Worm (Caenorhabditis elegans) whole organism, young adult: ENCODE measurements around the gene C56C10.9.

Source experiments
- B0019.2 ChIP-seq: fragments of 200-800 bp; sonication (Bioruptor generic); conservative IDR thresholded peaks from 2 replicates; pipeline ENCODE4 v1.3.6; 2022; ENCODE audit warnings: missing genetic modification reagents, missing genetic modification characterization, missing compliant biosample characterization
- B0261.1 ChIP-seq: sonication (generic microtip); optimal IDR thresholded peaks from 2 replicates; lab custom pipeline; 2016; ENCODE audit warnings: mild to moderate bottlenecking, missing genetic modification characterization, moderate library complexity, missing compliant biosample characterization
- B0336.3 ChIP-seq: fragments of 200-800 bp; sonication (Bioruptor generic); IDR thresholded peaks from 2 replicates; pipeline ENCODE4 v1.3.6; 2022; ENCODE audit warnings: missing genetic modification characterization, missing compliant biosample characterization
- C17E4.6 ChIP-seq: fragments of 200-800 bp; sonication (Bioruptor generic); IDR thresholded peaks from 2 replicates; pipeline ENCODE4 v1.3.6; 2022; ENCODE audit warnings: missing genetic modification reagents, missing genetic modification characterization, missing compliant biosample characterization
- D2030.7 ChIP-seq: fragments of 200-800 bp; sonication (Bioruptor generic); IDR thresholded peaks from 2 replicates; pipeline ENCODE4 v1.3.6; 2022; ENCODE audit warnings: missing genetic modification reagents, missing genetic modification characterization, missing compliant biosample characterization
- F23B12.7 ChIP-seq: sonication (generic microtip); optimal IDR thresholded peaks from 2 replicates; lab custom pipeline; 2017; ENCODE audit warnings: missing genetic modification characterization, mild to moderate bottlenecking, missing compliant biosample characterization, antibody characterized with exemption, moderate library complexity; ENCODE audit not compliant: insufficient read depth
- F57A8.1 ChIP-seq: fragments of 200-800 bp; sonication (Bioruptor generic); optimal IDR thresholded peaks from 2 replicates; lab custom pipeline; 2018; ENCODE audit warnings: mild to moderate bottlenecking, missing genetic modification characterization, moderate library complexity, missing compliant biosample characterization
- K11D2.4 ChIP-seq: fragments of 200-800 bp; sonication (Bioruptor generic); IDR thresholded peaks from 2 replicates; pipeline ENCODE4 v1.3.6; 2022; ENCODE audit warnings: missing genetic modification reagents, missing genetic modification characterization, missing compliant biosample characterization
- T07F8.4 ChIP-seq: sonication (generic microtip); optimal IDR thresholded peaks from 2 replicates; lab custom pipeline; 2016; ENCODE audit warnings: mild to moderate bottlenecking, missing genetic modification characterization, moderate library complexity, missing compliant biosample characterization
- Y56A3A.18 ChIP-seq: fragments of 200-800 bp; sonication (Bioruptor generic); IDR thresholded peaks from 2 replicates; pipeline ENCODE4 v1.3.6; 2022; ENCODE audit warnings: missing genetic modification reagents, missing genetic modification characterization, missing compliant biosample characterization
- Y67H2A.10 ChIP-seq: fragments of 200-800 bp; sonication (Bioruptor generic); conservative IDR thresholded peaks from 2 replicates; pipeline ENCODE4 v1.3.6; 2022; ENCODE audit warnings: missing genetic modification reagents, missing genetic modification characterization, missing compliant biosample characterization
- ZK185.1 ChIP-seq: sonication (generic microtip); optimal IDR thresholded peaks from 2 replicates; lab custom pipeline; 2016; ENCODE audit warnings: mild to moderate bottlenecking, missing genetic modification characterization, missing compliant biosample characterization; ENCODE audit not compliant: poor library complexity, severe bottlenecking
- aptf-3 ChIP-seq: fragments of 200-800 bp; sonication (Bioruptor generic); IDR thresholded peaks from 2 replicates; pipeline ENCODE4 v1.3.6; 2022; ENCODE audit warnings: missing genetic modification characterization, missing compliant biosample characterization
- attf-3 ChIP-seq: fragments of 200-800 bp; sonication (Bioruptor generic); conservative IDR thresholded peaks from 2 replicates; pipeline ENCODE4 v1.3.6; 2022; ENCODE audit warnings: missing genetic modification reagents, missing genetic modification characterization, missing compliant biosample characterization
- attf-5 ChIP-seq: fragments of 200-800 bp; sonication (Bioruptor generic); optimal IDR thresholded peaks from 2 replicates; lab custom pipeline; 2018; ENCODE audit warnings: mild to moderate bottlenecking, missing genetic modification characterization, missing compliant biosample characterization
- bed-1 ChIP-seq: fragments of 200-800 bp; sonication (Bioruptor generic); IDR thresholded peaks from 2 replicates; pipeline ENCODE4 v1.3.6; 2022; ENCODE audit warnings: missing genetic modification reagents, missing genetic modification characterization, missing compliant biosample characterization
- ceh-100 ChIP-seq: fragments of 200-800 bp; sonication (Bioruptor generic); IDR thresholded peaks from 2 replicates; pipeline ENCODE4 v1.3.6; 2022; ENCODE audit warnings: missing genetic modification reagents, missing genetic modification characterization, missing compliant biosample characterization
- ceh-58 ChIP-seq: fragments of 200-800 bp; sonication (Bioruptor generic); IDR thresholded peaks from 2 replicates; pipeline ENCODE4 v1.3.6; 2022; ENCODE audit warnings: missing genetic modification characterization, missing compliant biosample characterization
- ceh-79 ChIP-seq: sonication (generic microtip); optimal IDR thresholded peaks from 2 replicates; lab custom pipeline; 2017; ENCODE audit warnings: mild to moderate bottlenecking, missing genetic modification characterization, missing compliant biosample characterization
- ceh-91 ChIP-seq: fragments of 200-800 bp; sonication (Bioruptor generic); IDR thresholded peaks from 2 replicates; pipeline ENCODE4 v1.3.6; 2022; ENCODE audit warnings: missing genetic modification reagents, missing genetic modification characterization, missing compliant biosample characterization
- chd-7 ChIP-seq: sonication (generic microtip); optimal IDR thresholded peaks from 2 replicates; lab custom pipeline; 2016; ENCODE audit warnings: mild to moderate bottlenecking, missing genetic modification characterization, moderate library complexity, missing compliant biosample characterization
- die-1 ChIP-seq: sonication (generic microtip); optimal IDR thresholded peaks from 2 replicates; lab custom pipeline; 2016; ENCODE audit warnings: missing genotype, mild to moderate bottlenecking, missing genetic modification characterization, missing compliant biosample characterization
- hmg-1.2 ChIP-seq: fragments of 200-800 bp; sonication (Bioruptor generic); IDR thresholded peaks from 2 replicates; pipeline ENCODE4 v1.3.6; 2022; ENCODE audit warnings: missing genetic modification reagents, missing genetic modification characterization, missing compliant biosample characterization
- lag-1 ChIP-seq: fragments of 200-800 bp; sonication (Bioruptor generic); IDR thresholded peaks from 2 replicates; pipeline ENCODE4 v1.3.6; 2022; ENCODE audit warnings: missing genetic modification reagents, missing genetic modification characterization, missing compliant biosample characterization
- let-607 ChIP-seq, 2 experiments: fragments of 200-800 bp in 1 of 2; sonication (Bioruptor generic) in 1 of 2; sonication (generic microtip) in 1 of 2; optimal IDR thresholded peaks; 2 replicates each; lab custom pipeline; 2016 to 2018; ENCODE audit warnings: mild to moderate bottlenecking in 2 of 2, missing compliant biosample characterization in 2 of 2, missing genetic modification characterization in 2 of 2, moderate library complexity in 2 of 2, missing genotype in 1 of 2
- lin-26 ChIP-seq: fragments of 200-800 bp; sonication (Bioruptor generic); IDR thresholded peaks from 2 replicates; pipeline ENCODE4 v1.3.6; 2022; ENCODE audit warnings: missing genetic modification reagents, missing genetic modification characterization, missing compliant biosample characterization
- madf-10 ChIP-seq: sonication (generic microtip); optimal IDR thresholded peaks from 2 replicates; lab custom pipeline; 2016; ENCODE audit warnings: mild to moderate bottlenecking, missing genetic modification characterization, missing compliant biosample characterization
- madf-8 ChIP-seq: fragments of 200-800 bp; sonication (Bioruptor generic); conservative IDR thresholded peaks from 2 replicates; pipeline ENCODE4 v1.3.6; 2022; ENCODE audit warnings: missing genetic modification reagents, missing genetic modification characterization, missing compliant biosample characterization
- mxl-1 ChIP-seq: sonication (generic microtip); optimal IDR thresholded peaks from 2 replicates; lab custom pipeline; 2016; ENCODE audit warnings: missing genetic modification characterization, missing compliant biosample characterization
- nfya-2 ChIP-seq: fragments of 200-800 bp; sonication (Bioruptor generic); IDR thresholded peaks from 2 replicates; pipeline ENCODE4 v1.3.6; 2022; ENCODE audit warnings: missing genetic modification reagents, missing genetic modification characterization, missing compliant biosample characterization
- nfyb-1 ChIP-seq: fragments of 200-800 bp; sonication (Bioruptor generic); IDR thresholded peaks from 2 replicates; pipeline ENCODE4 v1.3.6; 2022; ENCODE audit warnings: missing genetic modification reagents, missing genetic modification characterization, missing compliant biosample characterization
- nhr-80 ChIP-seq: sonication (generic microtip); optimal IDR thresholded peaks from 2 replicates; lab custom pipeline; 2016; ENCODE audit warnings: missing genetic modification characterization, missing compliant biosample characterization
- pbrm-1 ChIP-seq: fragments of 200-800 bp; sonication (Bioruptor generic); IDR thresholded peaks from 2 replicates; pipeline ENCODE4 v1.3.6; 2022; ENCODE audit warnings: missing genetic modification reagents, missing genetic modification characterization, missing compliant biosample characterization
- rec-8 ChIP-seq, 2 experiments: sonication (generic microtip); optimal IDR thresholded peaks; 2 replicates each; lab custom pipeline; 2016; ENCODE audit warnings: mild to moderate bottlenecking in 2 of 2, missing genetic modification characterization in 2 of 2, missing genetic modification reagents in 2 of 2, missing genotype in 2 of 2, missing biosample characterization in 1 of 2, missing compliant biosample characterization in 1 of 2, moderate library complexity in 1 of 2
- repo-1 ChIP-seq: sonication (generic microtip); optimal IDR thresholded peaks from 2 replicates; lab custom pipeline; 2017; ENCODE audit warnings: mild to moderate bottlenecking, missing genetic modification characterization, missing compliant biosample characterization
- rpc-1 ChIP-seq, 2 experiments: fragments of 150-350 bp in 1 of 2; sonication (generic microtip) in 1 of 2; optimal IDR thresholded peaks; 2 replicates each; lab custom pipeline; 2014 to 2018; ENCODE audit warnings: missing biosample characterization in 1 of 2, missing genetic modification characterization in 1 of 2, missing genetic modification reagents in 1 of 2, missing genotype in 1 of 2
- snpc-3.4 ChIP-seq: sonication (generic microtip); optimal IDR thresholded peaks from 2 replicates; lab custom pipeline; 2017; ENCODE audit warnings: missing genetic modification characterization, mild to moderate bottlenecking, missing compliant biosample characterization, antibody characterized with exemption, moderate library complexity, missing genotype, missing genetic modification reagents
- snpc-4 ChIP-seq, 5 experiments: fragments of 150-350 bp in 1 of 5; sonication (generic microtip) in 4 of 5; optimal IDR thresholded peaks; 2 replicates each; lab custom pipeline; 2014 to 2018; ENCODE audit warnings: missing genetic modification characterization in 5 of 5, missing biosample characterization in 3 of 5, antibody characterized with exemption in 2 of 5, mild to moderate bottlenecking in 2 of 5, missing compliant biosample characterization in 2 of 5, missing genotype in 2 of 5, moderate library complexity in 2 of 5, missing genetic modification reagents in 1 of 5
- somi-1 ChIP-seq: fragments of 200-800 bp; sonication (Bioruptor generic); optimal IDR thresholded peaks from 2 replicates; lab custom pipeline; 2018; ENCODE audit warnings: mild to moderate bottlenecking, missing genetic modification characterization, missing compliant biosample characterization
- tbp1 ChIP-seq: fragments of 200-800 bp; sonication (Bioruptor generic); optimal IDR thresholded peaks from 2 replicates; lab custom pipeline; 2018; ENCODE audit warnings: mild to moderate bottlenecking, missing genetic modification characterization, missing compliant biosample characterization
- zim-3 ChIP-seq: sonication (generic microtip); optimal IDR thresholded peaks from 2 replicates; lab custom pipeline; 2017; ENCODE audit warnings: mild to moderate bottlenecking, missing genetic modification characterization, moderate library complexity, missing compliant biosample characterization
- ztf-18 ChIP-seq: sonication (generic microtip); optimal IDR thresholded peaks from 2 replicates; lab custom pipeline; 2016; ENCODE audit warnings: missing genotype, mild to moderate bottlenecking, missing genetic modification characterization, missing compliant biosample characterization
- ztf-25 ChIP-seq: fragments of 200-800 bp; sonication (Bioruptor generic); IDR thresholded peaks from 2 replicates; pipeline ENCODE4 v1.3.6; 2022; ENCODE audit warnings: missing genetic modification reagents, missing genetic modification characterization, missing compliant biosample characterization
- ztf-26 ChIP-seq: sonication (generic microtip); optimal IDR thresholded peaks from 2 replicates; lab custom pipeline; 2017; ENCODE audit warnings: missing genetic modification characterization, missing compliant biosample characterization

Gene C56C10.9

ce11 chrII:6566628-6567180, 25.4 kb downstream of the C56C10.9 start, which contains the start of the genes F18C5.5 and F18C5.9:
TSS of gene F18C5.5 (minus strand) at chrII:6566728.
TSS of gene F18C5.9 (plus strand) at chrII:6567130.
- no peak for TF ChIP-seq let-607 (tag; optimal IDR thresholded peaks at IDR 0.05; lab: Kevin White, UChicago)
- no peak for TF ChIP-seq bed-1 (GFP tag; lab: Robert Waterston, UW)
- no peak for TF ChIP-seq Y56A3A.18 (GFP tag; lab: Robert Waterston, UW)
- TF ChIP-seq B0336.3 (GFP tag; lab: Robert Waterston, UW): no peak
- no peak for TF ChIP-seq die-1 (tag; lab: Kevin White, UChicago)
- no peak for TF ChIP-seq ztf-25 (GFP tag; lab: Robert Waterston, UW)
- TF ChIP-seq ceh-58 (GFP tag; lab: Robert Waterston, UW): no peak
- TF ChIP-seq, all 124 proteins: peak for 0

ce11 chrII:6565077-6565476, 27.1 kb downstream of the C56C10.9 start, which contains the start of gene mpz-3:
TSS of gene mpz-3 (minus strand) at chrII:6565396.
- TF ChIP-seq pbrm-1 (GFP tag; lab: Robert Waterston, UW) (peak; percentile 44; the same call in 1 of the 2 replicates), attf-3 (GFP tag; lab: Robert Waterston, UW) (no peak; the same call in 1 of the 2 replicates), F23B12.7 (tag; lab: Kevin White, UChicago) (peak; percentile 69), tbp1 (GFP tag; lab: Kevin White, UChicago) (peak; percentile 96), D2030.7 (peak; percentile 48; the same call in 1 of the 2 replicates), lin-26 (GFP tag; lab: Robert Waterston, UW) (peak; percentile 85), ceh-79 (tag; lab: Kevin White, UChicago) (no peak), mxl-1 (no peak), nfya-2 (GFP tag; lab: Robert Waterston, UW) (no peak), bed-1 (GFP tag; lab: Robert Waterston, UW) (no peak), K11D2.4 (no peak), ztf-18 (tag; lab: Kevin White, UChicago) (peak; percentile 58), let-607 (tag; optimal IDR thresholded peaks at IDR 0.05; lab: Kevin White, UChicago) (no peak), T07F8.4 (peak; percentile 10), chd-7 (tag; lab: Kevin White, UChicago) (no peak), snpc-4 (GFP tag; optimal IDR thresholded peaks at IDR 0.05; lab: Kevin White, UChicago) (peak; percentile 27), snpc-4 (tag; optimal IDR thresholded peaks at IDR 0.05; lab: Kevin White, UChicago) (no peak), B0019.2 (GFP tag; lab: Robert Waterston, UW) (no peak), attf-5 (peak; percentile 30), rpc-1 (optimal IDR thresholded peaks at IDR 0.05; lab: Kevin White, UChicago) (peak; percentile 55), rpc-1 (tag; optimal IDR thresholded peaks at IDR 0.05; lab: Kevin White, UChicago) (peak; percentile 80), ztf-26 (peak; percentile 9), ceh-91 (GFP tag; lab: Robert Waterston, UW) (peak; percentile 21; the same call in 1 of the 2 replicates), snpc-3.4 (tag; lab: Kevin White, UChicago) (peak; percentile 56), madf-8 (GFP tag; lab: Robert Waterston, UW) (peak; percentile 20; the same call in 1 of the 2 replicates), madf-10 (tag; lab: Kevin White, UChicago) (peak; percentile 35), nhr-80 (peak; percentile 15), somi-1 (GFP tag; lab: Kevin White, UChicago) (no peak), rec-8 (tag; optimal IDR thresholded peaks at IDR 0.05; lab: Kevin White, UChicago) (peak in 1 of 2 experiments; percentile 63), C17E4.6 (0 out of 2 replicates have a peak, but pooled peaks have one; percentile 19), aptf-3 (no peak), ZK185.1 (peak; percentile 17), F57A8.1 (GFP tag; lab: Kevin White, UChicago) (no peak), repo-1 (tag; lab: Kevin White, UChicago) (no peak), zim-3 (tag; lab: Kevin White, UChicago) (no peak), ceh-100 (GFP tag; lab: Robert Waterston, UW) (peak; percentile 47; the same call in 1 of the 2 replicates), hmg-1.2 (GFP tag; lab: Robert Waterston, UW) (peak; percentile 70), nfyb-1 (GFP tag; lab: Robert Waterston, UW) (no peak), B0261.1 (tag; lab: Kevin White, UChicago) (peak; percentile 84), Y67H2A.10 (GFP tag; lab: Robert Waterston, UW) (no peak), lag-1 (GFP tag; lab: Robert Waterston, UW) (no peak)
